Worm (Caenorhabditis elegans): ENCODE measurements around the gene F40F8.12.

- TF ChIP-seq attf-3 (GFP tag; conservative IDR thresholded peaks at IDR 0.05) (no peak), F49E8.2 (tag; optimal IDR thresholded peaks at IDR 0.05; ENCODE audit: insufficient read depth) (no peak), snpc-4 (GFP tag; optimal IDR thresholded peaks at IDR 0.05) (no peak), snpc-4 (tag; optimal IDR thresholded peaks at IDR 0.05) (no peak), lin-54 (GFP tag; optimal IDR thresholded peaks at IDR 0.05) (no peak), efl-1 (GFP tag; optimal IDR thresholded peaks at IDR 0.05) (no peak), ZK185.1 (tag; optimal IDR thresholded peaks at IDR 0.05; ENCODE audit: poor library complexity, severe bottlenecking) (no peak), snpc-1.1 (tag; optimal IDR thresholded peaks at IDR 0.05; ENCODE audit: insufficient read depth) (no peak), tlf-1 (GFP tag; optimal IDR thresholded peaks at IDR 0.05) (no peak), ets-4 (GFP tag; optimal IDR thresholded peaks at IDR 0.05) (no peak), pha-4 (tag; optimal IDR thresholded peaks at IDR 0.05) (no peak)
These were observed 37.2 kb upstream of the F40F8.12 start, which contains the start of gene rpl-42 for ce11 chrII:11092413-11092812.
